Worm (Caenorhabditis elegans) whole organism, late embryonic: ENCODE data around the gene C35D6.4.

ENCODE experiments used
- C38D4.7 ChIP-seq: fragments of 200-800 bp; sonication (Bioruptor generic); optimal IDR thresholded peaks from 2 replicates; lab custom pipeline; 2018; ENCODE audit warnings: mild to moderate bottlenecking, missing genetic modification characterization, moderate library complexity, missing compliant biosample characterization
- Y22D7AL.16 ChIP-seq: sonication (generic microtip); optimal IDR thresholded peaks from 2 replicates; lab custom pipeline; 2016; ENCODE audit warnings: missing genetic modification characterization, missing compliant biosample characterization
- ama-1 ChIP-seq: fragments of 150-350 bp; optimal IDR thresholded peaks from 2 replicates; lab custom pipeline; 2014
- ceh-14 ChIP-seq: sonication (generic microtip); optimal IDR thresholded peaks from 2 replicates; lab custom pipeline; 2016; ENCODE audit warnings: missing genotype, missing genetic modification characterization, missing compliant biosample characterization
- ceh-18 ChIP-seq: sonication (generic microtip); optimal IDR thresholded peaks from 2 replicates; lab custom pipeline; 2016; ENCODE audit warnings: missing genetic modification characterization, missing compliant biosample characterization
- ceh-19 ChIP-seq: fragments of 200-800 bp; sonication (Bioruptor generic); optimal IDR thresholded peaks from 2 replicates; lab custom pipeline; 2018; ENCODE audit warnings: mild to moderate bottlenecking, missing genetic modification characterization, missing compliant biosample characterization
- ceh-2 ChIP-seq: sonication (generic microtip); optimal IDR thresholded peaks from 2 replicates; lab custom pipeline; 2016; ENCODE audit warnings: missing genotype, missing genetic modification characterization, missing compliant biosample characterization
- ceh-24 ChIP-seq: sonication (generic microtip); optimal IDR thresholded peaks from 2 replicates; lab custom pipeline; 2016; ENCODE audit warnings: mild to moderate bottlenecking, missing genetic modification characterization, missing compliant biosample characterization
- ceh-30 ChIP-seq: fragments of 150-350 bp; optimal IDR thresholded peaks from 2 replicates; lab custom pipeline; 2014; ENCODE audit warnings: missing biosample characterization, missing genetic modification characterization
- ceh-45 ChIP-seq: fragments of 200-800 bp; sonication (Bioruptor generic); IDR thresholded peaks from 2 replicates; pipeline ENCODE4 v1.3.6; 2022; ENCODE audit warnings: missing genetic modification reagents, missing genetic modification characterization, missing compliant biosample characterization
- ceh-48 ChIP-seq: sonication (generic microtip); optimal IDR thresholded peaks from 2 replicates; lab custom pipeline; 2016; ENCODE audit warnings: missing genetic modification characterization, inconsistent platforms, missing compliant biosample characterization
- ceh-9 ChIP-seq: sonication (generic microtip); optimal IDR thresholded peaks from 2 replicates; lab custom pipeline; 2016; ENCODE audit warnings: mild to moderate bottlenecking, missing genetic modification characterization, inconsistent platforms, missing compliant biosample characterization
- elt-2 ChIP-seq: sonication (generic microtip); optimal IDR thresholded peaks from 2 replicates; lab custom pipeline; 2016; ENCODE audit warnings: missing genetic modification reagents, missing genetic modification characterization, missing compliant biosample characterization
- elt-4 ChIP-seq: sonication (generic microtip); optimal IDR thresholded peaks from 2 replicates; lab custom pipeline; 2016; ENCODE audit warnings: missing genetic modification characterization, missing compliant biosample characterization
- fkh-6 ChIP-seq: sonication (generic microtip); optimal IDR thresholded peaks from 2 replicates; lab custom pipeline; 2016; ENCODE audit warnings: missing genetic modification characterization, missing compliant biosample characterization
- gmeb-2 ChIP-seq: sonication (generic microtip); optimal IDR thresholded peaks from 2 replicates; lab custom pipeline; 2016; ENCODE audit warnings: missing genetic modification characterization, inconsistent platforms, missing compliant biosample characterization
- hlh-13 ChIP-seq: fragments of 200-800 bp; sonication (Bioruptor generic); optimal IDR thresholded peaks from 2 replicates; lab custom pipeline; 2018; ENCODE audit warnings: mild to moderate bottlenecking, missing genetic modification characterization, missing compliant biosample characterization
- hlh-15 ChIP-seq: sonication (generic microtip); optimal IDR thresholded peaks from 2 replicates; lab custom pipeline; 2016; ENCODE audit warnings: missing genetic modification characterization, missing compliant biosample characterization
- hlh-30 ChIP-seq: sonication (generic microtip); optimal IDR thresholded peaks from 2 replicates; lab custom pipeline; 2017; ENCODE audit warnings: antibody characterized with exemption, missing genetic modification characterization, missing compliant biosample characterization; ENCODE audit not compliant: insufficient read depth
- hlh-6 ChIP-seq: sonication (generic microtip); optimal IDR thresholded peaks from 2 replicates; lab custom pipeline; 2016; ENCODE audit warnings: missing genotype, missing genetic modification characterization, missing compliant biosample characterization
- lin-11 ChIP-seq: fragments of 200-800 bp; sonication (Bioruptor generic); optimal IDR thresholded peaks from 2 replicates; lab custom pipeline; 2018; ENCODE audit warnings: mild to moderate bottlenecking, missing genetic modification characterization, missing compliant biosample characterization
- madf-2 ChIP-seq: sonication (generic microtip); optimal IDR thresholded peaks from 2 replicates; lab custom pipeline; 2017; ENCODE audit warnings: missing genetic modification characterization, missing compliant biosample characterization
- nfya-1 ChIP-seq: sonication (generic microtip); optimal IDR thresholded peaks from 2 replicates; lab custom pipeline; 2017; ENCODE audit warnings: missing genetic modification characterization, mild to moderate bottlenecking, missing compliant biosample characterization, antibody characterized with exemption, moderate library complexity
- nhr-232 ChIP-seq: sonication (generic microtip); optimal IDR thresholded peaks from 2 replicates; lab custom pipeline; 2016; ENCODE audit warnings: missing genetic modification characterization, missing compliant biosample characterization
- pag-3 ChIP-seq: sonication (generic microtip); optimal IDR thresholded peaks from 2 replicates; lab custom pipeline; 2016; ENCODE audit warnings: missing compliant biosample characterization, missing genetic modification characterization, borderline replicate concordance
- pat-9 ChIP-seq: fragments of 200-800 bp; sonication (Bioruptor generic); optimal IDR thresholded peaks from 2 replicates; lab custom pipeline; 2018; ENCODE audit warnings: mild to moderate bottlenecking, missing genetic modification characterization, moderate library complexity, missing compliant biosample characterization
- pqm-1 ChIP-seq: sonication (generic microtip); optimal IDR thresholded peaks from 2 replicates; lab custom pipeline; 2016; ENCODE audit warnings: missing genetic modification characterization, missing compliant biosample characterization
- pros-1 ChIP-seq: fragments of 150-350 bp; optimal IDR thresholded peaks from 2 replicates; lab custom pipeline; 2014; ENCODE audit warnings: missing biosample characterization, missing genetic modification reagents, missing genetic modification characterization
- sox-2 ChIP-seq: fragments of 200-800 bp; sonication (Bioruptor generic); IDR thresholded peaks from 2 replicates; pipeline ENCODE4 v1.3.6; 2022; ENCODE audit warnings: missing genetic modification reagents, missing genetic modification characterization, missing compliant biosample characterization
- syd-9 ChIP-seq: sonication (generic microtip); optimal IDR thresholded peaks from 2 replicates; lab custom pipeline; 2016; ENCODE audit warnings: mild to moderate bottlenecking, missing genetic modification characterization, moderate library complexity, missing compliant biosample characterization
- tbx-2 ChIP-seq: sonication (generic microtip); optimal IDR thresholded peaks from 2 replicates; lab custom pipeline; 2016; ENCODE audit warnings: missing genetic modification characterization, missing compliant biosample characterization
- tbx-7 ChIP-seq: sonication (generic microtip); optimal IDR thresholded peaks from 2 replicates; lab custom pipeline; 2016; ENCODE audit warnings: missing genotype, missing genetic modification characterization, missing compliant biosample characterization
- ttx-3 ChIP-seq: sonication (generic microtip); optimal IDR thresholded peaks from 2 replicates; lab custom pipeline; 2016; ENCODE audit warnings: missing genetic modification reagents, missing genetic modification characterization, missing compliant biosample characterization
- unc-3 ChIP-seq, 2 experiments: fragments of 200-800 bp in 1 of 2; sonication (Bioruptor generic) in 1 of 2; sonication (generic microtip) in 1 of 2; conservative IDR thresholded peaks in 1 of 2; optimal IDR thresholded peaks in 1 of 2; 2 replicates each; pipeline versions ENCODE4 v1.3.6 to Lab custom; 2016 to 2022; ENCODE audit warnings: missing compliant biosample characterization in 2 of 2, missing genetic modification characterization in 2 of 2, missing genetic modification reagents in 1 of 2
- unc-55 ChIP-seq: sonication (generic microtip); optimal IDR thresholded peaks from 2 replicates; lab custom pipeline; 2017; ENCODE audit warnings: missing biosample characterization, missing genetic modification reagents, missing genetic modification characterization
- zip-5 ChIP-seq: sonication (generic microtip); optimal IDR thresholded peaks from 2 replicates; lab custom pipeline; 2016; ENCODE audit warnings: missing genetic modification characterization, missing compliant biosample characterization
- ztf-16 ChIP-seq: sonication (generic microtip); optimal IDR thresholded peaks from 2 replicates; lab custom pipeline; 2017; ENCODE audit warnings: missing genetic modification characterization, missing compliant biosample characterization

The C35D6.4 gene

ce11 chrIV:16397845-16398607 lies 47.2 kb downstream of the C35D6.4 start (continued):
- no peak for TF ChIP-seq hlh-15 (tag; lab: Kevin White, UChicago)
- no peak for TF ChIP-seq pros-1 (tag; lab: Kevin White, UChicago)
- no peak for TF ChIP-seq ceh-24
- TF ChIP-seq unc-3 (GFP tag; conservative IDR thresholded peaks at IDR 0.05; lab: Robert Waterston, UW) = peak; percentile 33; the same call in 1 of the 2 replicates
- TF ChIP-seq unc-3 (tag; optimal IDR thresholded peaks at IDR 0.05; lab: Kevin White, UChicago) = no peak
- no peak for TF ChIP-seq elt-4 (tag; lab: Kevin White, UChicago)
- peak; percentile 27 for TF ChIP-seq hlh-6
- peak; percentile 37 for TF ChIP-seq ama-1
- no peak for TF ChIP-seq ceh-45
- TF ChIP-seq pqm-1 (tag; lab: Kevin White, UChicago) = no peak
- peak; percentile 59 for TF ChIP-seq hlh-13 (GFP tag; lab: Kevin White, UChicago)
- peak; percentile 47 for TF ChIP-seq tbx-2
- peak; percentile 18 for TF ChIP-seq hlh-30 (tag; lab: Kevin White, UChicago)
- TF ChIP-seq ceh-30 (tag; lab: Kevin White, UChicago) = no peak
- no peak for TF ChIP-seq tbx-7 (tag; lab: Kevin White, UChicago)
- TF ChIP-seq ceh-19 (GFP tag; lab: Kevin White, UChicago) = peak; percentile 4
- TF ChIP-seq zip-5 (tag; lab: Kevin White, UChicago) = no peak
- no peak for TF ChIP-seq unc-55 (GFP tag; lab: Kevin White, UChicago)

ce11 chrIV:16399017-16399416 lies 48.2 kb downstream of the C35D6.4 start:
- TF ChIP-seq ceh-14 (tag; lab: Kevin White, UChicago) = peak; percentile 55
- TF ChIP-seq fkh-6 (tag; lab: Kevin White, UChicago) = peak; percentile 40
- TF ChIP-seq ztf-16 = peak; percentile 19
- peak; percentile 19 for TF ChIP-seq nfya-1 (tag; lab: Kevin White, UChicago)
- peak; percentile 42 for TF ChIP-seq madf-2
- peak; percentile 74 for TF ChIP-seq unc-3 (GFP tag; conservative IDR thresholded peaks at IDR 0.05; lab: Robert Waterston, UW)
- peak; percentile 19 for TF ChIP-seq unc-3 (tag; optimal IDR thresholded peaks at IDR 0.05; lab: Kevin White, UChicago)
- TF ChIP-seq ceh-18 (tag; lab: Kevin White, UChicago) = peak; percentile 4
- TF ChIP-seq elt-2 (tag; lab: Kevin White, UChicago) = peak; percentile 36
- TF ChIP-seq C38D4.7 (GFP tag; lab: Kevin White, UChicago) = peak; percentile 45
- peak; percentile 21 for TF ChIP-seq ceh-9
- no peak for TF ChIP-seq sox-2 (GFP tag; lab: Robert Waterston, UW)
- TF ChIP-seq hlh-13 (GFP tag; lab: Kevin White, UChicago) = peak; percentile 34
- peak; percentile 49 for TF ChIP-seq gmeb-2 (tag; lab: Kevin White, UChicago)
- no peak for TF ChIP-seq ceh-2 (tag; lab: Kevin White, UChicago)
- TF ChIP-seq unc-55 (GFP tag; lab: Kevin White, UChicago) = no peak
- peak; percentile 26 for TF ChIP-seq ttx-3 (tag; lab: Kevin White, UChicago)
- no peak for TF ChIP-seq ceh-24
- TF ChIP-seq pat-9 (tag; lab: Kevin White, UChicago) = peak; percentile 41
- peak; percentile 49 for TF ChIP-seq Y22D7AL.16 (tag; lab: Kevin White, UChicago)
- TF ChIP-seq lin-11 (tag; lab: Kevin White, UChicago) = peak; percentile 52
- TF ChIP-seq pag-3 = no peak
- TF ChIP-seq ceh-48 = peak; percentile 52
- TF ChIP-seq ceh-45 = peak; percentile 73
- TF ChIP-seq nhr-232 (tag; lab: Kevin White, UChicago) = peak; percentile 21
- TF ChIP-seq syd-9 (tag; lab: Kevin White, UChicago) = no peak
